Worm (Caenorhabditis elegans) whole organism, L1 larva: ENCODE results near the gene JC8.7.

Experiments
- C34B4.2 ChIP-seq: sonication (generic microtip); optimal IDR thresholded peaks from 2 replicates; lab custom pipeline; 2017; ENCODE audit warnings: mild to moderate bottlenecking, missing genetic modification characterization, missing compliant biosample characterization
- aha-1 ChIP-seq: fragments of 150-350 bp; optimal IDR thresholded peaks from 2 replicates; lab custom pipeline; 2014; ENCODE audit warnings: missing biosample characterization, missing genetic modification characterization
- alr-1 ChIP-seq: fragments of 200-800 bp; sonication (Bioruptor generic); optimal IDR thresholded peaks from 2 replicates; lab custom pipeline; 2018; ENCODE audit warnings: borderline replicate concordance, mild to moderate bottlenecking, missing genetic modification characterization, missing compliant biosample characterization
- ceh-63 ChIP-seq: fragments of 200-800 bp; sonication (Bioruptor generic); optimal IDR thresholded peaks from 2 replicates; lab custom pipeline; 2018; ENCODE audit warnings: mild to moderate bottlenecking, missing genetic modification characterization, missing compliant biosample characterization
- ceh-82 ChIP-seq, 3 experiments: fragments of 150-350 bp in 1 of 3; sonication (generic microtip) in 2 of 3; optimal IDR thresholded peaks; 2 replicates each; lab custom pipeline; 2014 to 2017; ENCODE audit warnings: missing biosample characterization in 3 of 3, missing genetic modification characterization in 3 of 3
- ceh-90 ChIP-seq: sonication (generic microtip); optimal IDR thresholded peaks from 2 replicates; lab custom pipeline; 2016; ENCODE audit warnings: missing genetic modification characterization, missing compliant biosample characterization
- ces-1 ChIP-seq: fragments of 150-350 bp; optimal IDR thresholded peaks from 2 replicates; lab custom pipeline; 2014; ENCODE audit warnings: missing biosample characterization, missing genetic modification reagents, missing genetic modification characterization
- dpl-1 ChIP-seq, 3 experiments: fragments of 150-350 bp in 2 of 3; sonication (generic microtip) in 1 of 3; optimal IDR thresholded peaks; 2 replicates each; lab custom pipeline; 2014 to 2017; ENCODE audit warnings: missing biosample characterization in 3 of 3, missing genetic modification characterization in 3 of 3, missing genetic modification reagents in 3 of 3
- dsc-1 ChIP-seq: sonication (generic microtip); optimal IDR thresholded peaks from 2 replicates; lab custom pipeline; 2016; ENCODE audit warnings: mild to moderate bottlenecking, missing genetic modification characterization, missing compliant biosample characterization
- efl-1 ChIP-seq, 4 experiments: fragments of 150-350 bp; optimal IDR thresholded peaks in 3 of 4; peaks in 1 of 4; 1 replicate in 1 of 4; 2 replicates in 3 of 4; lab custom pipeline; 2014; ENCODE audit warnings: missing biosample characterization in 2 of 4, missing genetic modification characterization in 2 of 4, missing genetic modification reagents in 2 of 4
- efl-3 ChIP-seq: fragments of 200-800 bp; sonication (Bioruptor generic); optimal IDR thresholded peaks from 2 replicates; lab custom pipeline; 2018; ENCODE audit warnings: mild to moderate bottlenecking, missing genetic modification characterization, missing compliant biosample characterization
- elt-2 ChIP-seq: sonication (generic microtip); optimal IDR thresholded peaks from 2 replicates; lab custom pipeline; 2016; ENCODE audit warnings: missing genetic modification characterization, mild to moderate bottlenecking, inconsistent platforms, missing compliant biosample characterization, missing genetic modification reagents
- ets-5 ChIP-seq: fragments of 200-800 bp; sonication (Bioruptor generic); IDR thresholded peaks from 2 replicates; pipeline ENCODE4 v1.3.6; 2022; ENCODE audit warnings: missing genetic modification characterization, missing compliant biosample characterization
- fkh-10 ChIP-seq: sonication (generic microtip); optimal IDR thresholded peaks from 2 replicates; lab custom pipeline; 2017; ENCODE audit warnings: missing biosample characterization, missing genetic modification reagents, missing genetic modification characterization
- fkh-4 ChIP-seq: sonication (generic microtip); optimal IDR thresholded peaks from 2 replicates; lab custom pipeline; 2016; ENCODE audit warnings: missing compliant biosample characterization, missing genetic modification characterization, borderline replicate concordance
- fkh-8 ChIP-seq: sonication (generic microtip); optimal IDR thresholded peaks from 2 replicates; lab custom pipeline; 2016; ENCODE audit warnings: mild to moderate bottlenecking, missing genetic modification characterization, missing compliant biosample characterization
- grh-1 ChIP-seq: fragments of 200-800 bp; sonication (Bioruptor generic); IDR thresholded peaks from 2 replicates; pipeline ENCODE4 v1.3.6; 2022; ENCODE audit warnings: missing genetic modification reagents, missing genetic modification characterization, missing compliant biosample characterization
- hlh-4 ChIP-seq: sonication (generic microtip); optimal IDR thresholded peaks from 2 replicates; lab custom pipeline; 2016; ENCODE audit warnings: mild to moderate bottlenecking, missing genetic modification characterization, missing compliant biosample characterization
- hpl-2 ChIP-seq: fragments of 150-350 bp; optimal IDR thresholded peaks from 2 replicates; lab custom pipeline; 2014; ENCODE audit warnings: missing biosample characterization, missing genetic modification reagents, missing genetic modification characterization
- lin-13 ChIP-seq: fragments of 150-350 bp; optimal IDR thresholded peaks from 2 replicates; lab custom pipeline; 2014; ENCODE audit warnings: missing biosample characterization, missing genetic modification reagents, missing genetic modification characterization
- lir-3 ChIP-seq: sonication (generic microtip); optimal IDR thresholded peaks from 2 replicates; lab custom pipeline; 2016; ENCODE audit warnings: mild to moderate bottlenecking, missing genetic modification characterization, moderate library complexity, missing compliant biosample characterization; ENCODE audit not compliant: poor library complexity
- mep-1 ChIP-seq: fragments of 150-350 bp; optimal IDR thresholded peaks from 2 replicates; lab custom pipeline; 2014; ENCODE audit warnings: missing biosample characterization, missing genetic modification characterization
- nhr-11 ChIP-seq: fragments of 150-350 bp; optimal IDR thresholded peaks from 2 replicates; lab custom pipeline; 2014; ENCODE audit warnings: missing biosample characterization, missing genetic modification characterization
- nhr-12 ChIP-seq: sonication (generic microtip); optimal IDR thresholded peaks from 2 replicates; lab custom pipeline; 2017; ENCODE audit warnings: missing biosample characterization, missing genetic modification characterization
- nhr-28 ChIP-seq: fragments of 150-350 bp; optimal IDR thresholded peaks from 2 replicates; lab custom pipeline; 2014; ENCODE audit warnings: missing biosample characterization, missing genetic modification characterization
- nhr-47 ChIP-seq: sonication (generic microtip); optimal IDR thresholded peaks from 2 replicates; lab custom pipeline; 2016; ENCODE audit warnings: mild to moderate bottlenecking, missing genetic modification characterization, moderate library complexity, missing compliant biosample characterization
- nhr-76 ChIP-seq: sonication (generic microtip); optimal IDR thresholded peaks from 2 replicates; lab custom pipeline; 2017; ENCODE audit warnings: missing biosample characterization, missing genetic modification characterization
- nhr-77 ChIP-seq: fragments of 150-350 bp; optimal IDR thresholded peaks from 2 replicates; lab custom pipeline; 2014; ENCODE audit warnings: missing biosample characterization, missing genetic modification characterization
- nhr-85 ChIP-seq: sonication (generic microtip); peaks from one replicate; lab custom pipeline; 2016; ENCODE audit warnings: missing genetic modification characterization, inconsistent platforms, missing compliant biosample characterization
- nhr-90 ChIP-seq: sonication (generic microtip); optimal IDR thresholded peaks from 2 replicates; lab custom pipeline; 2016; ENCODE audit warnings: mild to moderate bottlenecking, missing genetic modification characterization, missing compliant biosample characterization; ENCODE audit not compliant: poor library complexity
- rnt-1 ChIP-seq: sonication (generic microtip); optimal IDR thresholded peaks from 2 replicates; lab custom pipeline; 2016; ENCODE audit warnings: mild to moderate bottlenecking, missing genetic modification characterization, moderate library complexity, missing compliant biosample characterization
- snu-23 ChIP-seq: sonication (generic microtip); optimal IDR thresholded peaks from 2 replicates; lab custom pipeline; 2016; ENCODE audit warnings: missing genetic modification characterization, missing compliant biosample characterization
- sox-4 ChIP-seq: sonication (generic microtip); optimal IDR thresholded peaks from 2 replicates; lab custom pipeline; 2016; ENCODE audit warnings: missing genetic modification characterization, missing compliant biosample characterization
- swsn-7 ChIP-seq: sonication (generic microtip); optimal IDR thresholded peaks from 2 replicates; lab custom pipeline; 2016; ENCODE audit warnings: missing genetic modification characterization, missing compliant biosample characterization
- tbx-2 ChIP-seq: sonication (generic microtip); optimal IDR thresholded peaks from 2 replicates; lab custom pipeline; 2016; ENCODE audit warnings: missing genetic modification characterization, missing compliant biosample characterization
- unc-130 ChIP-seq: fragments of 150-350 bp; optimal IDR thresholded peaks from 2 replicates; lab custom pipeline; 2017; ENCODE audit warnings: missing biosample characterization, missing genetic modification characterization, inconsistent platforms
- unc-30 ChIP-seq: sonication (generic microtip); optimal IDR thresholded peaks from 2 replicates; lab custom pipeline; 2017; ENCODE audit warnings: missing biosample characterization, missing genetic modification characterization
- unc-62 ChIP-seq: fragments of 150-350 bp; optimal IDR thresholded peaks from 2 replicates; lab custom pipeline; 2014; ENCODE audit warnings: missing biosample characterization, missing genetic modification reagents, missing genetic modification characterization
- unc-98 ChIP-seq: fragments of 200-800 bp; sonication (Bioruptor generic); IDR thresholded peaks from 2 replicates; pipeline ENCODE4 v1.3.6; 2022; ENCODE audit warnings: missing genetic modification characterization, missing compliant biosample characterization
- xbp-1 ChIP-seq: sonication (generic microtip); optimal IDR thresholded peaks from 2 replicates; lab custom pipeline; 2016; ENCODE audit warnings: missing genetic modification characterization, missing compliant biosample characterization
- zag-1 ChIP-seq: fragments of 150-350 bp; optimal IDR thresholded peaks from 2 replicates; lab custom pipeline; 2014; ENCODE audit warnings: missing biosample characterization, missing genetic modification characterization
- zip-4 ChIP-seq: fragments of 200-800 bp; sonication (Bioruptor generic); optimal IDR thresholded peaks from 2 replicates; lab custom pipeline; 2018; ENCODE audit warnings: mild to moderate bottlenecking, missing genetic modification characterization, moderate library complexity, missing compliant biosample characterization
- ztf-11 ChIP-seq, 2 experiments: sonication (generic microtip); optimal IDR thresholded peaks; 2 replicates each; lab custom pipeline; 2016 to 2017; ENCODE audit warnings: missing genetic modification characterization in 2 of 2, missing biosample characterization in 1 of 2, missing compliant biosample characterization in 1 of 2

Gene JC8.7

DNA sequence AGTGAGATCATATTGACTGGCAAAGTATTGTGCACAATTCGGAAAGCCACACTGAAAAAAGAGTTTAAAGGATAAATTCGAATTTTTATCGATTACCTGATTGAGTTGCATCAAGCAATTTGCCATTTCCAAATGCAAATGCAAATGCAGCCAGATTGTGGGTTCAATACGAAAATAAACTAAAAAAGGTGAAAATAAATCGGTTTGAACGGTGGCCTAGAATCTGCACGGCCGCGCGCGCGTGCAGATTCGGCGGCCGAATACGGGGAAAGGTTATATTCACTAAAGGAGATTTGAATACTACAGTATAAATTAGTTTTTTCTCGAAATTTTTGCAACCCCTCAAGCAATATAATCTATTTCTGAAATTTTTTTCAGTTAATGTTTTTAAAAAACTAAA lies 42.3 kb downstream of the JC8.7 start, which contains the start of gene Y67H2A.10 (continued):
- TF ChIP-seq unc-98 (GFP tag; lab: Robert Waterston, UW) = no peak
- TF ChIP-seq grh-1 (GFP tag; lab: Robert Waterston, UW) = no peak
- TF ChIP-seq lir-3 (tag; lab: Kevin White, UChicago) = peak; percentile 49
- no peak for TF ChIP-seq sox-4 (tag; lab: Kevin White, UChicago)
- TF ChIP-seq hpl-2 (GFP tag; lab: Kevin White, UChicago) = no peak
- no peak for TF ChIP-seq lin-13 (GFP tag; lab: Kevin White, UChicago)
- no peak for TF ChIP-seq nhr-12 (tag; lab: Kevin White, UChicago)
- peak; percentile 72 for TF ChIP-seq rnt-1 (tag; lab: Kevin White, UChicago)
- peak in 2 of 3 experiments; percentile 32 to 47 for TF ChIP-seq dpl-1 (GFP tag; optimal IDR thresholded peaks at IDR 0.05; lab: Kevin White, UChicago)
- no peak for TF ChIP-seq nhr-28
- peak; percentile 19 for TF ChIP-seq nhr-85 (tag; lab: Kevin White, UChicago)
- TF ChIP-seq nhr-77 (tag; lab: Kevin White, UChicago) = no peak
- TF ChIP-seq nhr-47 (tag; lab: Kevin White, UChicago) = no peak
- no peak for TF ChIP-seq elt-2 (tag; lab: Kevin White, UChicago)
- TF ChIP-seq unc-30 (tag; lab: Kevin White, UChicago) = no peak
- no peak for TF ChIP-seq ces-1 (GFP tag; lab: Kevin White, UChicago)
- no peak for TF ChIP-seq efl-3 (GFP tag; lab: Kevin White, UChicago)
- TF ChIP-seq nhr-76 (tag; lab: Kevin White, UChicago) = no peak
- no peak for TF ChIP-seq aha-1 (tag; lab: Kevin White, UChicago)
- TF ChIP-seq ceh-63 (GFP tag; lab: Kevin White, UChicago) = no peak
- no peak for TF ChIP-seq unc-62 (GFP tag; lab: Kevin White, UChicago)
- no peak for TF ChIP-seq zag-1 (tag; lab: Kevin White, UChicago)
- TF ChIP-seq fkh-10 (GFP tag; lab: Kevin White, UChicago) = no peak
- peak; percentile 16 for TF ChIP-seq tbx-2 (tag; lab: Kevin White, UChicago)
- TF ChIP-seq nhr-90 (tag; lab: Kevin White, UChicago) = no peak
- TF ChIP-seq efl-1 (optimal IDR thresholded peaks at IDR 0.05; lab: Kevin White, UChicago) = peak; percentile 23 to 32
- peak in 1 of 2 experiments; percentile 52 for TF ChIP-seq efl-1 (GFP tag; optimal IDR thresholded peaks at IDR 0.05 in 1 of 2; lab: Kevin White, UChicago)
- TF ChIP-seq swsn-7 (tag; lab: Kevin White, UChicago) = no peak
- TF ChIP-seq unc-130 = no peak
- TF ChIP-seq nhr-11 (tag; lab: Kevin White, UChicago) = no peak
- no peak for TF ChIP-seq zip-4
- TF ChIP-seq C34B4.2 = no peak
- TF ChIP-seq ztf-11 (tag; optimal IDR thresholded peaks at IDR 0.05; lab: Kevin White, UChicago) = peak in 1 of 2 experiments; percentile 14
- no peak for TF ChIP-seq xbp-1
- TF ChIP-seq alr-1 = no peak
- TF ChIP-seq snu-23 (GFP tag; lab: Kevin White, UChicago) = no peak
- TF ChIP-seq fkh-4 = no peak
- TF ChIP-seq mep-1 (tag; lab: Kevin White, UChicago) = peak; percentile 49
- TF ChIP-seq fkh-8 (tag; lab: Kevin White, UChicago) = no peak
- no peak for TF ChIP-seq dsc-1

DNA sequence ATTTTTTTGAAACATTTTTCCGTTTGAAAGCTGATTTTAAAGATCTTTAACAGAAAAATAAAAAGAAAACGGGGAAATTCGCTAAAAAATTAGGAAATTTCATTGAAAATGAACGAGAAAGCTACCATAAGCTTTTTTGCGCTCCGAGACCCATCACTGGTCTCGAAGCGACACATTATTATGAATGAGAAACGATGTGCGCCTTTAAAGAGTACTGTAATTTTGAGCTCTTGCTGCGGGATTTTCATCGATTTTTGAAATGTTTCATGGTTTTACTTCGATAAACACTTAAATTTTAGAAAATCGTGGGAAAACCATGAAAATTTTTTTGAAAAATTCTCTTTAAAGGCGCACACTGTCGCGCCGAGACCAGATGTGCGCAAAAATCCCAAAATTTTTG lies 43.2 kb downstream of the JC8.7 start:
- TF ChIP-seq ets-5 = no peak
- no peak for TF ChIP-seq nhr-76 (tag; lab: Kevin White, UChicago)
- TF ChIP-seq fkh-10 (GFP tag; lab: Kevin White, UChicago) = no peak
- TF ChIP-seq hlh-4 (tag; lab: Kevin White, UChicago) = no peak
- TF ChIP-seq ceh-82 (tag; optimal IDR thresholded peaks at IDR 0.05; lab: Kevin White, UChicago) = no peak
- TF ChIP-seq ces-1 (GFP tag; lab: Kevin White, UChicago) = no peak
- TF ChIP-seq nhr-90 (tag; lab: Kevin White, UChicago) = no peak
- TF ChIP-seq dsc-1 = no peak
- no peak for TF ChIP-seq alr-1
- TF ChIP-seq ceh-90 (tag; lab: Kevin White, UChicago) = no peak
- TF ChIP-seq, all 84 proteins: peak for 0
